Worm (Caenorhabditis elegans) whole organism, midembryonic: ENCODE results near the gene ZK643.5.

ENCODE experiments used
- cog-1 ChIP-seq: sonication (generic microtip); optimal IDR thresholded peaks from 2 replicates; lab custom pipeline; 2016; ENCODE audit warnings: missing genetic modification characterization, missing compliant biosample characterization
- klf-2 ChIP-seq: fragments of 200-800 bp; sonication (Bioruptor generic); conservative IDR thresholded peaks from 2 replicates; pipeline ENCODE4 v1.3.6; 2022; ENCODE audit warnings: missing genetic modification reagents, missing genetic modification characterization, missing compliant biosample characterization

DNA sequence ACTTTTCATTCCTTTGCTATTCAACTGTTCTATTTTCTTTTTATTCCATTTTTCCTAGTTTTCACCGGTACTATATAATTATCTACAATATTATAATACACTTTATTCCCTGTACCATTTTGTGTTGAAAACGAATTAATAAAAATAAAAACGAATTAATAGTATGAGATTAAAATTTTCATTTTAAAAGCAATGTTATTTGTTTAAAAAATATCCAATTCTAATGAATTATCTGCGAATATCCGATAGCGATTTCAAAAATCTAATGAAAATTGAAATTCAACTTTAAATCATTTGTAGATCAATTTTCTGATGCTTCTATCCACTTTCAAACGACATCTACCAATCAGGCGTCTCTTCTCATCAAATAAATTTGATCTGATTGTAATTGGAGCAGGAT is 42.5 kb downstream of the ZK643.5 start, which contains the start of gene trxr-2:
- TF ChIP-seq klf-2 (GFP tag; lab: Robert Waterston, UW), result no peak
- no peak for TF ChIP-seq cog-1
